Fruit fly (Drosophila melanogaster) Kc167 (cell line): ENCODE data around the gene CG43051.

Experiments
- Myc ChIP-seq: fragments of >200 bp; optimal IDR thresholded peaks from 2 replicates; lab custom pipeline; 2017; ENCODE audit warnings: missing external identifiers
- Sin3A ChIP-seq: fragments of >200 bp; optimal IDR thresholded peaks from 2 replicates; lab custom pipeline; 2018; ENCODE audit warnings: missing external identifiers
- h ChIP-seq: fragments of >200 bp; optimal IDR thresholded peaks from 3 replicates; lab custom pipeline; 2018; ENCODE audit warnings: missing external identifiers
- insv ChIP-seq: fragments of >200 bp; optimal IDR thresholded peaks from 3 replicates; lab custom pipeline; 2018; ENCODE audit warnings: missing external identifiers
- psq ChIP-seq: fragments of >200 bp; optimal IDR thresholded peaks from 2 replicates; lab custom pipeline; 2017; ENCODE audit warnings: missing external identifiers

- TF ChIP-seq insv (lab: Kevin White, UChicago): no peak
- TF ChIP-seq Myc (lab: Kevin White, UChicago): no peak
- TF ChIP-seq psq (lab: Kevin White, UChicago): no peak
- no peak for TF ChIP-seq h
- TF ChIP-seq Sin3A: no peak
These were observed 14.5 kb upstream of the CG43051 start for dm6 chr2L:12493101-12493770.
